Fruit fly (Drosophila melanogaster) whole organism, embryonic: ENCODE results near the gene Ctl1.

Experiments
- CG10147 ChIP-seq: fragments of 200-800 bp; sonication (Bioruptor generic); optimal IDR thresholded peaks from 2 replicates; lab custom pipeline; 2019; ENCODE audit warnings: missing biosample characterization, mild to moderate bottlenecking, missing genetic modification characterization, moderate library complexity
- CG12155 ChIP-seq: fragments of 200-800 bp; sonication (Bioruptor generic); optimal IDR thresholded peaks from 3 replicates; lab custom pipeline; 2016; ENCODE audit warnings: missing biosample characterization, missing genetic modification characterization
- CG12299 ChIP-seq: fragments of 200-800 bp; sonication (Bioruptor generic); optimal IDR thresholded peaks from 2 replicates; lab custom pipeline; 2018; ENCODE audit warnings: missing biosample characterization, mild to moderate bottlenecking, missing genetic modification characterization
- CG12942 ChIP-seq: fragments of 200-800 bp; sonication (Bioruptor generic); optimal IDR thresholded peaks from 3 replicates; lab custom pipeline; 2016; ENCODE audit warnings: missing biosample characterization, missing genetic modification characterization
- CG13287 ChIP-seq: fragments of 200-800 bp; sonication (Bioruptor generic); IDR thresholded peaks from 2 replicates; pipeline ENCODE4 v1.3.6; 2022; ENCODE audit warnings: missing biosample characterization, missing genetic modification characterization; ENCODE audit not compliant: partially characterized antibody
- CG14710 ChIP-seq: fragments of 200-800 bp; sonication (Bioruptor generic); optimal IDR thresholded peaks from 3 replicates; lab custom pipeline; 2019; ENCODE audit warnings: missing biosample characterization, mild to moderate bottlenecking, missing genetic modification characterization, moderate library complexity
- CG15696 ChIP-seq: fragments of 200-800 bp; sonication (Bioruptor generic); optimal IDR thresholded peaks from 2 replicates; lab custom pipeline; 2019; ENCODE audit warnings: missing biosample characterization, mild to moderate bottlenecking, missing genetic modification characterization, moderate library complexity
- CG16813 ChIP-seq: fragments of 200-800 bp; sonication (Bioruptor generic); IDR thresholded peaks from 3 replicates; pipeline ENCODE4 v1.3.6; 2022; ENCODE audit warnings: missing biosample characterization, missing genetic modification characterization; ENCODE audit not compliant: partially characterized antibody
- CG17361 ChIP-seq: fragments of 200-800 bp; sonication (Bioruptor generic); IDR thresholded peaks from 3 replicates; pipeline ENCODE4 v1.3.6; 2022; ENCODE audit warnings: missing biosample characterization, missing genetic modification characterization
- CG17829 ChIP-seq: fragments of 200-800 bp; optimal IDR thresholded peaks from 2 replicates; lab custom pipeline; 2019; ENCODE audit warnings: missing biosample characterization, mild to moderate bottlenecking, missing genetic modification characterization, moderate library complexity
- CG2120 ChIP-seq: fragments of 200-800 bp; sonication (Bioruptor generic); optimal IDR thresholded peaks from 3 replicates; lab custom pipeline; 2016; ENCODE audit warnings: missing biosample characterization, missing genetic modification characterization
- CG2712 ChIP-seq: fragments of 200-800 bp; optimal IDR thresholded peaks from 3 replicates; lab custom pipeline; 2019; ENCODE audit warnings: missing biosample characterization, mild to moderate bottlenecking, missing genetic modification characterization, moderate library complexity
- CG31365 ChIP-seq: fragments of 200-800 bp; sonication (Bioruptor generic); optimal IDR thresholded peaks from 2 replicates; lab custom pipeline; 2018; ENCODE audit warnings: missing biosample characterization, mild to moderate bottlenecking, missing genetic modification characterization
- CG34224 ChIP-seq: fragments of 200-800 bp; sonication (Bioruptor generic); IDR thresholded peaks from 3 replicates; pipeline ENCODE4 v1.3.6; 2022; ENCODE audit warnings: missing biosample characterization, missing genetic modification characterization; ENCODE audit not compliant: partially characterized antibody
- CG3726 ChIP-seq: fragments of 200-800 bp; sonication (Bioruptor generic); IDR thresholded peaks from 3 replicates; pipeline ENCODE4, ENCODE4 v1.3.6; 2022; ENCODE audit warnings: missing biosample characterization, missing genetic modification characterization
- CG3847 ChIP-seq: fragments of 200-800 bp; sonication (Bioruptor generic); IDR thresholded peaks from 2 replicates; pipeline ENCODE4 v1.3.6; 2022; ENCODE audit warnings: missing biosample characterization, missing genetic modification characterization
- CG6689 ChIP-seq: fragments of 200-800 bp; sonication (Bioruptor generic); IDR thresholded peaks from 2 replicates; pipeline ENCODE4 v1.3.6; 2022; ENCODE audit warnings: missing biosample characterization, missing genetic modification characterization
- CG6765 ChIP-seq: fragments of 200-800 bp; sonication (Bioruptor generic); optimal IDR thresholded peaks from 3 replicates; lab custom pipeline; 2017; ENCODE audit warnings: missing biosample characterization, mild to moderate bottlenecking, missing genetic modification characterization
- CG6854 ChIP-seq: fragments of 200-800 bp; sonication (Bioruptor generic); optimal IDR thresholded peaks from 3 replicates; lab custom pipeline; 2017; ENCODE audit warnings: missing biosample characterization, mild to moderate bottlenecking, missing genetic modification characterization
- CG7928 ChIP-seq: fragments of 200-800 bp; sonication (Bioruptor generic); optimal IDR thresholded peaks from 2 replicates; lab custom pipeline; 2017; ENCODE audit warnings: missing biosample characterization, mild to moderate bottlenecking, missing genetic modification characterization
- CG8359 ChIP-seq: fragments of 200-800 bp; sonication (Bioruptor generic); optimal IDR thresholded peaks from 2 replicates; lab custom pipeline; 2017; ENCODE audit warnings: missing biosample characterization, mild to moderate bottlenecking, missing genetic modification characterization, borderline replicate concordance
- CG8924 ChIP-seq: fragments of 200-800 bp; optimal IDR thresholded peaks from 3 replicates; lab custom pipeline; 2019; ENCODE audit warnings: missing biosample characterization, mild to moderate bottlenecking, missing genetic modification characterization, moderate library complexity
- Camta ChIP-seq: fragments of 200-800 bp; sonication (Bioruptor generic); optimal IDR thresholded peaks from 2 replicates; lab custom pipeline; 2016; ENCODE audit warnings: missing biosample characterization, missing genetic modification characterization
- CoRest ChIP-seq: fragments of 200-800 bp; sonication (Bioruptor generic); optimal IDR thresholded peaks from 3 replicates; lab custom pipeline; 2018; ENCODE audit warnings: missing biosample characterization, mild to moderate bottlenecking, missing genetic modification characterization, moderate library complexity
- Dip3 ChIP-seq: fragments of 200-800 bp; sonication (Bioruptor generic); optimal IDR thresholded peaks from 3 replicates; lab custom pipeline; 2016; ENCODE audit warnings: missing biosample characterization, missing genetic modification characterization
- Doc2 ChIP-seq: fragments of 200-800 bp; sonication (Bioruptor generic); IDR thresholded peaks from 2 replicates; pipeline ENCODE4 v1.3.6; 2022; ENCODE audit warnings: missing biosample characterization, missing genetic modification characterization
- Ets65A ChIP-seq: fragments of 200-800 bp; sonication (Bioruptor generic); peaks from one replicate; lab custom pipeline; 2016; ENCODE audit warnings: missing biosample characterization, missing genetic modification characterization
- HLH3B ChIP-seq: fragments of 200-800 bp; sonication (Bioruptor generic); IDR thresholded peaks from 2 replicates; pipeline ENCODE4 v1.3.6; 2022; ENCODE audit warnings: missing biosample characterization, missing genetic modification characterization
- Mad ChIP-seq: fragments of 200-800 bp; sonication (Bioruptor generic); optimal IDR thresholded peaks from 2 replicates; lab custom pipeline; 2016; ENCODE audit warnings: missing biosample characterization, missing genetic modification characterization
- Med ChIP-seq: fragments of 200-800 bp; sonication (Bioruptor generic); peaks from one replicate; lab custom pipeline; 2016; ENCODE audit warnings: missing biosample characterization, missing genetic modification characterization, mild to moderate bottlenecking, inconsistent platforms, moderate library complexity
- Nf-YC ChIP-seq: fragments of 200-800 bp; optimal IDR thresholded peaks from 3 replicates; lab custom pipeline; 2019; ENCODE audit warnings: missing biosample characterization, mild to moderate bottlenecking, missing genetic modification characterization, moderate library complexity
- Oaz ChIP-seq: fragments of 200-800 bp; sonication (Bioruptor generic); IDR thresholded peaks from 2 replicates; pipeline ENCODE4 v1.3.6; 2022; ENCODE audit warnings: missing biosample characterization, missing genetic modification characterization
- Tbp ChIP-seq: fragments of >200 bp; optimal IDR thresholded peaks from 2 replicates; lab custom pipeline; 2018; ENCODE audit warnings: missing biosample characterization, missing genetic modification characterization
- ap ChIP-seq: fragments of 200-800 bp; sonication (Bioruptor generic); IDR thresholded peaks from 2 replicates; pipeline ENCODE4 v1.3.6; 2022; ENCODE audit warnings: missing biosample characterization, missing genetic modification characterization
- bbx ChIP-seq: fragments of 200-800 bp; sonication (Bioruptor generic); IDR thresholded peaks from 2 replicates; pipeline ENCODE4 v1.3.6; 2022; ENCODE audit warnings: missing biosample characterization, missing genetic modification characterization; ENCODE audit not compliant: partially characterized antibody
- dpn ChIP-seq, 2 experiments: fragments of 200-800 bp; sonication (Bioruptor generic); optimal IDR thresholded peaks; 3 replicates each; lab custom pipeline; 2016; ENCODE audit warnings: missing biosample characterization in 2 of 2, missing genetic modification characterization in 2 of 2
- eyg ChIP-seq: fragments of 200-800 bp; sonication (Bioruptor generic); optimal IDR thresholded peaks from 3 replicates; lab custom pipeline; 2016; ENCODE audit warnings: missing biosample characterization, missing genetic modification characterization
- gro ChIP-seq: fragments of 200-800 bp; sonication (Bioruptor generic); optimal IDR thresholded peaks from 2 replicates; lab custom pipeline; 2016; ENCODE audit warnings: missing biosample characterization, missing genetic modification characterization
- ind ChIP-seq: fragments of 200-800 bp; sonication (Bioruptor generic); optimal IDR thresholded peaks from 3 replicates; lab custom pipeline; 2016; ENCODE audit warnings: missing biosample characterization, missing genetic modification characterization
- jumu ChIP-seq: fragments of 200-800 bp; sonication (Bioruptor generic); optimal IDR thresholded peaks from 3 replicates; lab custom pipeline; 2016; ENCODE audit warnings: missing biosample characterization, missing genetic modification characterization
- kay ChIP-seq: fragments of 200-800 bp; sonication (Bioruptor generic); optimal IDR thresholded peaks from 2 replicates; lab custom pipeline; 2016; ENCODE audit warnings: missing biosample characterization, missing genetic modification characterization
- knrl ChIP-seq: fragments of 200-800 bp; sonication (Bioruptor generic); IDR thresholded peaks from 3 replicates; pipeline ENCODE4 v1.3.6; 2022; ENCODE audit warnings: missing biosample characterization, missing genetic modification characterization; ENCODE audit not compliant: partially characterized antibody
- luna ChIP-seq: fragments of 200-800 bp; sonication (Bioruptor generic); optimal IDR thresholded peaks from 2 replicates; lab custom pipeline; 2016; ENCODE audit warnings: missing biosample characterization, missing genetic modification characterization
- mirr ChIP-seq: fragments of 200-800 bp; sonication (Bioruptor generic); optimal IDR thresholded peaks from 3 replicates; lab custom pipeline; 2018; ENCODE audit warnings: missing biosample characterization, mild to moderate bottlenecking, missing genetic modification characterization
- org-1 ChIP-seq: fragments of 200-800 bp; sonication (Bioruptor generic); optimal IDR thresholded peaks from 2 replicates; lab custom pipeline; 2017; ENCODE audit warnings: missing biosample characterization, missing genetic modification characterization
- repo ChIP-seq: fragments of 200-800 bp; sonication (Bioruptor generic); optimal IDR thresholded peaks from 2 replicates; lab custom pipeline; 2016; ENCODE audit warnings: missing biosample characterization, missing genetic modification characterization
- row ChIP-seq: fragments of 200-800 bp; sonication (Bioruptor generic); IDR thresholded peaks from 3 replicates; pipeline ENCODE4 v1.3.6; 2022; ENCODE audit warnings: missing biosample characterization, missing genetic modification characterization
- tx ChIP-seq: fragments of 200-800 bp; sonication (Bioruptor generic); optimal IDR thresholded peaks from 2 replicates; lab custom pipeline; 2016; ENCODE audit warnings: missing biosample characterization, missing genetic modification characterization
- unpg ChIP-seq: fragments of 200-800 bp; sonication (Bioruptor generic); optimal IDR thresholded peaks from 3 replicates; lab custom pipeline; 2018; ENCODE audit warnings: missing biosample characterization, mild to moderate bottlenecking, missing genetic modification characterization, moderate library complexity
- zf30C ChIP-seq: fragments of 200-800 bp; sonication (Bioruptor generic); optimal IDR thresholded peaks from 3 replicates; lab custom pipeline; 2018; ENCODE audit warnings: missing biosample characterization, mild to moderate bottlenecking, missing genetic modification characterization

Gene Ctl1

dm6 chr3L:4292120-4292697 is 14.4 kb downstream of the Ctl1 start, which contains the start of the genes CG15012 and Fdx2 (continued):
- peak; percentile 15 for TF ChIP-seq CG12299 (tag; lab: Kevin White, UChicago)
- peak; percentile 77 for TF ChIP-seq Ets65A (GFP tag; lab: Kevin White, UChicago)
- TF ChIP-seq CG6854 (GFP tag; lab: Kevin White, UChicago), result no peak
- TF ChIP-seq Oaz (GFP tag; lab: Robert Waterston, UW), result no peak
- TF ChIP-seq Camta, result peak; percentile 7
- TF ChIP-seq Mad, result peak; percentile 29
- TF ChIP-seq CG13287 (GFP tag; lab: Robert Waterston, UW), result peak; percentile 56; the same call in 1 of the 2 replicates
- TF ChIP-seq CG2712 (tag; lab: Kevin White, UChicago), result peak; percentile 62
- peak; percentile 84 for TF ChIP-seq row
- no peak for TF ChIP-seq CG6765 (GFP tag; lab: Kevin White, UChicago)
- no peak for TF ChIP-seq org-1 (GFP tag; lab: Kevin White, UChicago)
- TF ChIP-seq eyg (GFP tag; lab: Kevin White, UChicago), result peak; percentile 9
- no peak for TF ChIP-seq Tbp (GFP tag; lab: Kevin White, UChicago)
- TF ChIP-seq CG6689 (GFP tag; lab: Robert Waterston, UW), result no peak
- peak; percentile 64 for TF ChIP-seq CG17829 (tag; lab: Kevin White, UChicago)
- no peak for TF ChIP-seq mirr
- TF ChIP-seq kay (GFP tag; lab: Kevin White, UChicago), result peak; percentile 28
- no peak for TF ChIP-seq CG3726 (GFP tag; lab: Robert Waterston, UW)
- TF ChIP-seq CG7928, result peak; percentile 76
- no peak for TF ChIP-seq repo
- TF ChIP-seq CG15696, result peak; percentile 21
- TF ChIP-seq CG16813 (GFP tag; lab: Robert Waterston, UW), result 0 out of 3 replicates have a peak, but pooled peaks have one; percentile 37
- peak; percentile 91 for TF ChIP-seq CG14710
- TF ChIP-seq CG3847 (GFP tag; lab: Robert Waterston, UW), result peak; percentile 43
- TF ChIP-seq tx (GFP tag; lab: Kevin White, UChicago), result peak; percentile 26
- TF ChIP-seq CG2120 (GFP tag; lab: Kevin White, UChicago), result peak; percentile 46
- TF ChIP-seq CG31365, result no peak
- no peak for TF ChIP-seq bbx (GFP tag; lab: Robert Waterston, UW)
- TF ChIP-seq unpg (GFP tag; lab: Kevin White, UChicago), result peak; percentile 23
- peak; percentile 43 for TF ChIP-seq jumu (GFP tag; lab: Kevin White, UChicago)
- peak; percentile 54; the same call in 2 of the 3 replicates for TF ChIP-seq CG17361 (GFP tag; lab: Robert Waterston, UW)
- TF ChIP-seq Med (GFP tag; lab: Kevin White, UChicago), result peak; percentile 88
- no peak for TF ChIP-seq ap
- TF ChIP-seq CG12942, result no peak
- no peak for TF ChIP-seq luna (GFP tag; lab: Kevin White, UChicago)
- peak; percentile 61; the same call in 2 of the 3 replicates for TF ChIP-seq knrl (GFP tag; lab: Robert Waterston, UW)
- peak; percentile 16 for TF ChIP-seq CG10147
- TF ChIP-seq CG12155 (GFP tag; lab: Kevin White, UChicago), result peak; percentile 12
- TF ChIP-seq CG34224, result peak; percentile 53; the same call in 1 of the 3 replicates
- TF ChIP-seq CoRest (tag; lab: Kevin White, UChicago), result peak; percentile 54
- TF ChIP-seq CG8924 (tag; lab: Kevin White, UChicago), result peak; percentile 67
- TF ChIP-seq Nf-YC (tag; lab: Kevin White, UChicago), result peak; percentile 19
- peak; percentile 25 to 33 for TF ChIP-seq dpn (GFP tag; optimal IDR thresholded peaks at IDR 0.05; lab: Kevin White, UChicago)
- TF ChIP-seq zf30C (GFP tag; lab: Kevin White, UChicago), result no peak
- no peak for TF ChIP-seq CG8359 (GFP tag; lab: Kevin White, UChicago)
- TF ChIP-seq HLH3B (GFP tag; lab: Robert Waterston, UW), result no peak
- peak; percentile 46 for TF ChIP-seq gro
- peak; percentile 23 for TF ChIP-seq Dip3 (GFP tag; lab: Kevin White, UChicago)
- peak; percentile 37 for TF ChIP-seq ind (GFP tag; lab: Kevin White, UChicago)
- no peak for TF ChIP-seq Doc2
